Fruit fly (Drosophila melanogaster): ENCODE results near the gene nerfin-2.

nerfin-2 gene

DNA sequence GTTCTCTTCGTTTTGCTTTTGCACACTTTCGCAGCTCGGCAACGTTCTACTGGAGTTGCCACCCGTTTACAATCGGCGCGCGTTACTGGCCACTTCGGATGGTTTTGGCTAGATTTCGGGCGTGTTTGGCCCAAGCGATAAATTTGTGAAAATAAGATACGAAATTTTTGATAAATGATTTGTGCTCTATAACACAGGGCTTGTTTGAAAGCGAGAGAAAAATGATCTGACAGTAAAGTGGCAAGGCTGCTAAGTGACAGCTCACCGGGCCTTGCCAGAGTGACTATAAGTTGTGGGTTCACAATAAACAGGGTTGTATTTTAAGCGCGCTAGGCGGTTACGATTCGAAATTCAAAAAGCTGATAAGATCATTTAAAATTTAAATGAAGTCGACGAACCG is 39.0 kb downstream of the nerfin-2 start, which contains the start of gene Fmr1 (continued):
- TF ChIP-seq OdsH (GFP tag; optimal IDR thresholded peaks at IDR 0.05) (no peak), Sox15 (GFP tag; optimal IDR thresholded peaks at IDR 0.05) (peak; percentile 21), CG4318 (GFP tag; optimal IDR thresholded peaks at IDR 0.05) (no peak), achi (GFP tag; optimal IDR thresholded peaks at IDR 0.05) (peak; percentile 100), CG3032 (tag; optimal IDR thresholded peaks at IDR 0.05) (peak; percentile 32), CG7368 (GFP tag; optimal IDR thresholded peaks at IDR 0.05) (peak; percentile 18), ss (GFP tag; optimal IDR thresholded peaks at IDR 0.05) (no peak)

DNA sequence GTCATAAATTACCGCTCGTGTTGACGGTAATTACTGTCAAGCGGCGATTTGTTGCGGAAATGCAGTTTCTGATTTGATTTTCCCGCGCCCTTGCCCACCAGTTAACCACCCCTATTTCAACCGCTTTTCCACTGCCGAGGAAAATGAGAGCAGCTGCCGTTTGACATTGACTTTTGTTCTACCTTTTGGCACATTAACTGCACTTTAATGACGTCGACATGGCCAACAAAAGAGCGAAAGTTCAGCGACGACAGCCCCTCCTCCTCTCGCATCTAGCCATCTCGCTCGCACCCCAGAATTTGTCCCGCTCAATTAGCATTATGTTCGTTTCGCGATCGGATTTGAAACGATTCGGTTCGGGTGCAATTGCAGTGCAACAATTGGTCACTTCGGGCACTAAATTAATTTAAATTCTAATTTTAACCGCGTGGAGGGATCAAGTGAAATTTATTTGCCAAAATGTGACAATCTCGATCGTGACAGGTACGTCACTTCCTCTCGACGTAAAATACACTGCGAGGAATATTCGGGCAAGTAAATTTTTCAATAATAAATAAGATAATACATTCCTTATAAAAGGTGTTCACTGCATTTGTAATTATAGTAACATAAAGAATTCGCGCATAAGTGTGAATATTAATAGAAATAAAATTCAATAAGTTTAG is 40.4 kb downstream of the nerfin-2 start:
- no peak for TF ChIP-seq CG7368 (GFP tag; optimal IDR thresholded peaks at IDR 0.05)
- TF ChIP-seq esn (GFP tag; optimal IDR thresholded peaks at IDR 0.05) = no peak
- TF ChIP-seq Hr39 (GFP tag; optimal IDR thresholded peaks at IDR 0.05) = peak; percentile 23
- no peak for TF ChIP-seq CG9139 (GFP tag; optimal IDR thresholded peaks at IDR 0.05)
- TF ChIP-seq CG8319 (GFP tag; optimal IDR thresholded peaks at IDR 0.05) = no peak

DNA sequence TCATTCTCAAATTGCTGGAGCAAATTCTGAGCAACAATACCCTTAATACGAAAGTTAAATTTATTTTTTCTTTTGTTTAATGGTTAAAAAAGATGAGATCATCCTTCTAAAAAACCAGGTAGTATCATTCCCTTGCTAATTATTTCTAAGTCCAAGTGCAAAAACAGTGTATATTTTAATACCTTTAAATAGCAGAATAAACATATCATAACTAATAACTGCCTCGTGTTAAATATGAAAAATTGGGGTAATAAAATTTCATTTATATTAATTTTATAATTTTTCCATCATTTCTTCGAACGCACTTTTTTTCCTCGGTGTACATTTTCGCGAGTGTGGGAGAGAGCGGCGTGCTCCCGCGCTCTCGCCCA is 40.9 kb downstream of the nerfin-2 start:
- TF ChIP-seq Blimp-1 (GFP tag; optimal IDR thresholded peaks at IDR 0.05) (no peak), CG9139 (GFP tag; optimal IDR thresholded peaks at IDR 0.05) (no peak), acj6 (GFP tag; optimal IDR thresholded peaks at IDR 0.05) (peak; percentile 27), salr (GFP tag; optimal IDR thresholded peaks at IDR 0.05) (peak in 1 of 2 experiments; percentile 40), Hr4 (GFP tag; optimal IDR thresholded peaks at IDR 0.05) (peak; percentile 61), Eip78C (GFP tag) (peak; percentile 70), Sox14 (GFP tag; optimal IDR thresholded peaks at IDR 0.05) (no peak), CG11294 (GFP tag; IDR thresholded peaks at IDR 0.05) (no peak), lz (GFP tag; optimal IDR thresholded peaks at IDR 0.05) (no peak), CG10631 (GFP tag; optimal IDR thresholded peaks at IDR 0.05) (peak; percentile 39), Gug (GFP tag; IDR thresholded peaks at IDR 0.05) (0 out of 2 replicates have a peak, but pooled peaks have one; percentile 30), spab (GFP tag; optimal IDR thresholded peaks at IDR 0.05) (no peak), fkh (GFP tag; optimal IDR thresholded peaks at IDR 0.05) (no peak), pdm3 (GFP tag; optimal IDR thresholded peaks at IDR 0.05) (peak; percentile 2), ss (GFP tag; optimal IDR thresholded peaks at IDR 0.05) (no peak), vri (GFP tag; optimal IDR thresholded peaks at IDR 0.05) (no peak), Sox15 (GFP tag; optimal IDR thresholded peaks at IDR 0.05) (peak; percentile 20), eg (GFP tag; IDR thresholded peaks at IDR 0.05) (peak; percentile 70), CG4318 (GFP tag; optimal IDR thresholded peaks at IDR 0.05) (peak; percentile 15), dac (GFP tag; optimal IDR thresholded peaks at IDR 0.05) (no peak), Eip93F (GFP tag; optimal IDR thresholded peaks at IDR 0.05) (no peak), dsx (GFP tag; optimal IDR thresholded peaks at IDR 0.05; ENCODE audit: poor library complexity, severe bottlenecking) (no peak), topi (GFP tag; optimal IDR thresholded peaks at IDR 0.05) (peak; percentile 34), fd85E (GFP tag; optimal IDR thresholded peaks at IDR 0.05) (no peak), Hr39 (GFP tag; optimal IDR thresholded peaks at IDR 0.05) (peak; percentile 6), Eip75B (GFP tag; optimal IDR thresholded peaks at IDR 0.05) (no peak), svp (GFP tag) (no peak), CG7368 (GFP tag; optimal IDR thresholded peaks at IDR 0.05) (no peak), achi (GFP tag; optimal IDR thresholded peaks at IDR 0.05) (no peak), CG32006 (GFP tag; optimal IDR thresholded peaks at IDR 0.05) (peak; percentile 75), CG6854 (GFP tag; optimal IDR thresholded peaks at IDR 0.05) (no peak), Smox (GFP tag; optimal IDR thresholded peaks at IDR 0.05) (peak; percentile 52), Sox102F (GFP tag; optimal IDR thresholded peaks at IDR 0.05) (peak; percentile 17), CG6163 (GFP tag; IDR thresholded peaks at IDR 0.05) (peak; percentile 34; the same call in 1 of the 3 replicates), CG16779 (tag; optimal IDR thresholded peaks at IDR 0.05) (no peak), CG8319 (GFP tag; optimal IDR thresholded peaks at IDR 0.05) (no peak), CG8119 (GFP tag; IDR thresholded peaks at IDR 0.05) (peak; percentile 48; the same call in 1 of the 3 replicates), Met (GFP tag; optimal IDR thresholded peaks at IDR 0.05) (peak; percentile 49), CG3919 (GFP tag; optimal IDR thresholded peaks at IDR 0.05) (peak; percentile 26), CG6792 (GFP tag; optimal IDR thresholded peaks at IDR 0.05) (peak; percentile 38), Ets21C (GFP tag; optimal IDR thresholded peaks at IDR 0.05) (no peak), CG8632 (GFP tag; optimal IDR thresholded peaks at IDR 0.05) (peak; percentile 41), CG11902 (GFP tag; optimal IDR thresholded peaks at IDR 0.05) (no peak)

Data from whole organism, prepupa.